Worm (Caenorhabditis elegans): ENCODE measurements around the gene srb-6.

- TF ChIP-seq pha-4 (GFP tag; IDR thresholded peaks at IDR 0.05) (0 out of 2 replicates have a peak, but pooled peaks have one; percentile 13), pha-4 (tag; optimal IDR thresholded peaks at IDR 0.05) (no peak), D1046.2 (GFP tag; IDR thresholded peaks at IDR 0.05) (no peak), nhr-11 (tag; optimal IDR thresholded peaks at IDR 0.05) (peak; percentile 94)
Measured at ce11 chrII:10168905-10169782, 25.6 kb upstream of the srb-6 start, which contains the start of gene daf-19.

All from whole organism, L4 larva.